Fruit fly (Drosophila melanogaster): Measurements from ENCODE around the gene osa.

osa gene

dm6 chr3R:17681611-17682243 is 36.4 kb downstream of the osa start (continued):
- TF ChIP-seq CG5180 (GFP tag; optimal IDR thresholded peaks at IDR 0.05) (peak; percentile 4), Med (GFP tag) (peak; percentile 10), oc (tag; optimal IDR thresholded peaks at IDR 0.05) (no peak), CG3407 (GFP tag; optimal IDR thresholded peaks at IDR 0.05) (no peak), gcm (GFP tag; optimal IDR thresholded peaks at IDR 0.05) (peak; percentile 42), lov (optimal IDR thresholded peaks at IDR 0.05) (peak; percentile 9), lov (GFP tag; IDR thresholded peaks at IDR 0.05) (no peak), Scr (GFP tag; IDR thresholded peaks at IDR 0.05; ENCODE audit: partially characterized antibody) (no peak), CG6813 (GFP tag; optimal IDR thresholded peaks at IDR 0.05) (no peak)

- TF ChIP-seq CG18476 (GFP tag; optimal IDR thresholded peaks at IDR 0.05) (no peak), Elba2 (GFP tag; optimal IDR thresholded peaks at IDR 0.05) (no peak), tll (GFP tag; optimal IDR thresholded peaks at IDR 0.05) (no peak), GATAe (GFP tag; conservative IDR thresholded peaks at IDR 0.05) (no peak), CG42726 (GFP tag; IDR thresholded peaks at IDR 0.05; ENCODE audit: partially characterized antibody) (no peak), CG3847 (GFP tag; IDR thresholded peaks at IDR 0.05) (0 out of 2 replicates have a peak, but pooled peaks have one; percentile 20), TFAM (GFP tag; optimal IDR thresholded peaks at IDR 0.05) (no peak), Ets97D (GFP tag; optimal IDR thresholded peaks at IDR 0.05) (no peak), hbn (GFP tag; IDR thresholded peaks at IDR 0.05; ENCODE audit: partially characterized antibody) (no peak), CG18764 (GFP tag; optimal IDR thresholded peaks at IDR 0.05) (no peak), CG10147 (GFP tag; optimal IDR thresholded peaks at IDR 0.05) (peak; percentile 40), CG15269 (tag; optimal IDR thresholded peaks at IDR 0.05) (no peak), Sin3A (optimal IDR thresholded peaks at IDR 0.05) (no peak), nerfin-1 (tag; optimal IDR thresholded peaks at IDR 0.05) (peak; percentile 38), hb (GFP tag; IDR thresholded peaks at IDR 0.05; ENCODE audit: partially characterized antibody) (no peak), Dfd (GFP tag; optimal IDR thresholded peaks at IDR 0.05) (no peak), zf30C (GFP tag; optimal IDR thresholded peaks at IDR 0.05) (no peak), CG7745 (tag; optimal IDR thresholded peaks at IDR 0.05) (no peak), corto (GFP tag; optimal IDR thresholded peaks at IDR 0.05) (no peak), sqz (GFP tag; optimal IDR thresholded peaks at IDR 0.05) (no peak), sim (GFP tag; IDR thresholded peaks at IDR 0.05) (no peak), Jarid2 (GFP tag; optimal IDR thresholded peaks at IDR 0.05) (no peak), CG11723 (GFP tag; optimal IDR thresholded peaks at IDR 0.05) (peak; percentile 30), CG10274 (GFP tag; optimal IDR thresholded peaks at IDR 0.05) (no peak), br (optimal IDR thresholded peaks at IDR 0.05) (no peak), maf-S (GFP tag; optimal IDR thresholded peaks at IDR 0.05) (no peak), Eip74EF (GFP tag; optimal IDR thresholded peaks at IDR 0.05) (peak in 1 of 2 experiments; percentile 25), disco-r (GFP tag; optimal IDR thresholded peaks at IDR 0.05) (no peak), CG32767 (GFP tag; IDR thresholded peaks at IDR 0.05) (no peak), zen (tag; optimal IDR thresholded peaks at IDR 0.05) (peak; percentile 54), ind (GFP tag; optimal IDR thresholded peaks at IDR 0.05) (no peak), CG1529 (GFP tag; optimal IDR thresholded peaks at IDR 0.05) (peak; percentile 43), CG13624 (GFP tag; optimal IDR thresholded peaks at IDR 0.05) (no peak), CG8924 (tag; optimal IDR thresholded peaks at IDR 0.05) (peak; percentile 40), dimm (GFP tag; IDR thresholded peaks at IDR 0.05) (no peak), da (GFP tag; optimal IDR thresholded peaks at IDR 0.05) (no peak), chif (GFP tag; optimal IDR thresholded peaks at IDR 0.05) (peak in 1 of 2 experiments; percentile 10), chn (GFP tag; optimal IDR thresholded peaks at IDR 0.05) (no peak), dati (GFP tag; IDR thresholded peaks at IDR 0.05) (no peak)
Measured at dm6 chr3R:17680639-17681302, 37.4 kb downstream of the osa start.
